Worm (Caenorhabditis elegans) whole organism, L3 larva: ENCODE results near the gene nspd-2.

ENCODE experiments used
- ama-1 ChIP-seq: fragments of 150-350 bp; optimal IDR thresholded peaks from 2 replicates; lab custom pipeline; 2018
- ceh-9 ChIP-seq: sonication (generic microtip); optimal IDR thresholded peaks from 2 replicates; lab custom pipeline; 2018; ENCODE audit warnings: missing biosample characterization, missing genetic modification characterization
- daf-12 ChIP-seq: fragments of 150-350 bp; optimal IDR thresholded peaks from 2 replicates; lab custom pipeline; 2014; ENCODE audit warnings: missing biosample characterization, missing genetic modification reagents, missing genetic modification characterization
- lin-39 ChIP-seq: fragments of 150-350 bp; optimal IDR thresholded peaks from 2 replicates; lab custom pipeline; 2018; ENCODE audit warnings: missing biosample characterization, missing genetic modification reagents, missing genetic modification characterization
- mdl-1 ChIP-seq: fragments of 150-350 bp; optimal IDR thresholded peaks from 2 replicates; lab custom pipeline; 2014; ENCODE audit warnings: missing biosample characterization, missing genetic modification characterization
- pha-4 ChIP-seq: fragments of 150-350 bp; optimal IDR thresholded peaks from 2 replicates; lab custom pipeline; 2014; ENCODE audit warnings: missing biosample characterization, missing genetic modification reagents, missing genetic modification characterization
- pqm-1 ChIP-seq: fragments of 150-350 bp; optimal IDR thresholded peaks from 2 replicates; lab custom pipeline; 2017; ENCODE audit warnings: missing biosample characterization, missing genetic modification characterization, inconsistent platforms
- skn-1 ChIP-seq: fragments of 150-350 bp; optimal IDR thresholded peaks from 2 replicates; lab custom pipeline; 2014; ENCODE audit warnings: missing biosample characterization, missing genetic modification characterization

- TF ChIP-seq ama-1 (lab: Kevin White, UChicago) = no peak
- TF ChIP-seq lin-39 (tag; lab: Kevin White, UChicago) = no peak
- TF ChIP-seq skn-1 (tag; lab: Kevin White, UChicago) = no peak
- no peak for TF ChIP-seq pha-4 (tag; lab: Kevin White, UChicago)
- no peak for TF ChIP-seq mdl-1
- no peak for TF ChIP-seq pqm-1
- TF ChIP-seq daf-12 (tag; lab: Kevin White, UChicago) = no peak
- no peak for TF ChIP-seq ceh-9 (tag; lab: Kevin White, UChicago)
Observed at ce11 chrIV:9824480-9824879, 19.4 kb upstream of the nspd-2 start, which contains the start of gene catp-6.
